Worm (Caenorhabditis elegans) whole organism, mixed stage, embryonic: ENCODE results near the gene C17E7.12.

Source experiments
- M03D4.4 ChIP-seq: sonication (generic microtip); optimal IDR thresholded peaks from 2 replicates; lab custom pipeline; 2017; ENCODE audit warnings: mild to moderate bottlenecking, missing genetic modification characterization, missing compliant biosample characterization
- bed-3 ChIP-seq: fragments of 200-800 bp; sonication (Bioruptor generic); optimal IDR thresholded peaks from 3 replicates; lab custom pipeline; 2018; ENCODE audit warnings: mild to moderate bottlenecking, missing genetic modification characterization, moderate library complexity, missing compliant biosample characterization
- blmp-1 ChIP-seq: fragments of 150-350 bp; optimal IDR thresholded peaks from 2 replicates; lab custom pipeline; 2014; ENCODE audit warnings: missing biosample characterization, missing genetic modification characterization
- ceh-39 ChIP-seq: fragments of 150-350 bp; optimal IDR thresholded peaks from 2 replicates; lab custom pipeline; 2014; ENCODE audit warnings: missing biosample characterization, missing genetic modification characterization
- ceh-83 ChIP-seq: fragments of 200-800 bp; sonication (Bioruptor generic); optimal IDR thresholded peaks from 2 replicates; lab custom pipeline; 2018; ENCODE audit warnings: mild to moderate bottlenecking, missing genetic modification characterization, missing compliant biosample characterization
- ces-1 ChIP-seq: fragments of 150-350 bp; optimal IDR thresholded peaks from 2 replicates; lab custom pipeline; 2014; ENCODE audit warnings: missing biosample characterization, missing genetic modification reagents, missing genetic modification characterization
- cnd-1 ChIP-seq: fragments of 200-800 bp; sonication (Bioruptor generic); optimal IDR thresholded peaks from 2 replicates; lab custom pipeline; 2018; ENCODE audit warnings: mild to moderate bottlenecking, missing genetic modification characterization, missing compliant biosample characterization
- drap-1 ChIP-seq: fragments of 200-800 bp; sonication (Bioruptor generic); optimal IDR thresholded peaks from 3 replicates; lab custom pipeline; 2018; ENCODE audit warnings: mild to moderate bottlenecking, missing genetic modification characterization, missing compliant biosample characterization
- elt-1 ChIP-seq: sonication (generic microtip); optimal IDR thresholded peaks from 2 replicates; lab custom pipeline; 2017; ENCODE audit warnings: missing genetic modification characterization, mild to moderate bottlenecking, missing compliant biosample characterization, antibody characterized with exemption, moderate library complexity, borderline replicate concordance; ENCODE audit not compliant: insufficient read depth
- flh-1 ChIP-seq: fragments of 200-800 bp; sonication (Bioruptor generic); optimal IDR thresholded peaks from 2 replicates; lab custom pipeline; 2018; ENCODE audit warnings: mild to moderate bottlenecking, missing genetic modification characterization, moderate library complexity, missing compliant biosample characterization
- ham-2 ChIP-seq: fragments of 200-800 bp; sonication (Bioruptor generic); optimal IDR thresholded peaks from 2 replicates; lab custom pipeline; 2018; ENCODE audit warnings: mild to moderate bottlenecking, missing genetic modification characterization, missing compliant biosample characterization
- hlh-1 ChIP-seq: fragments of 150-350 bp; optimal IDR thresholded peaks from 2 replicates; lab custom pipeline; 2014; ENCODE audit warnings: missing biosample characterization, missing genetic modification reagents, missing genetic modification characterization
- lin-32 ChIP-seq: fragments of 200-800 bp; sonication (Bioruptor generic); optimal IDR thresholded peaks from 2 replicates; lab custom pipeline; 2018; ENCODE audit warnings: mild to moderate bottlenecking, missing genetic modification characterization, missing compliant biosample characterization
- lsy-2 ChIP-seq: fragments of 150-350 bp; optimal IDR thresholded peaks from 2 replicates; lab custom pipeline; 2014; ENCODE audit warnings: missing biosample characterization, missing genetic modification characterization
- mab-5 ChIP-seq: fragments of 150-350 bp; optimal IDR thresholded peaks from 2 replicates; lab custom pipeline; 2014; ENCODE audit warnings: missing biosample characterization, missing genetic modification characterization
- mep-1 ChIP-seq: fragments of 150-350 bp; optimal IDR thresholded peaks from 2 replicates; lab custom pipeline; 2017; ENCODE audit warnings: missing biosample characterization, missing genetic modification reagents, missing genetic modification characterization, inconsistent platforms
- mls-2 ChIP-seq: sonication (generic microtip); optimal IDR thresholded peaks from 2 replicates; lab custom pipeline; 2016; ENCODE audit warnings: mild to moderate bottlenecking, missing genetic modification characterization, moderate library complexity, missing compliant biosample characterization
- nhr-12 ChIP-seq: fragments of 150-350 bp; optimal IDR thresholded peaks from 2 replicates; lab custom pipeline; 2014; ENCODE audit warnings: missing biosample characterization, missing genetic modification characterization
- nhr-237 ChIP-seq: fragments of 150-350 bp; optimal IDR thresholded peaks from 2 replicates; lab custom pipeline; 2014; ENCODE audit warnings: missing biosample characterization, missing genetic modification characterization
- nhr-28 ChIP-seq: fragments of 150-350 bp; optimal IDR thresholded peaks from 2 replicates; lab custom pipeline; 2014; ENCODE audit warnings: missing biosample characterization, missing genetic modification characterization
- nhr-76 ChIP-seq: sonication (generic microtip); optimal IDR thresholded peaks from 2 replicates; lab custom pipeline; 2017; ENCODE audit warnings: missing biosample characterization, missing genetic modification characterization
- pha-4 ChIP-seq: fragments of 150-350 bp; optimal IDR thresholded peaks from 2 replicates; lab custom pipeline; 2018; ENCODE audit warnings: missing biosample characterization, missing genetic modification reagents, missing genetic modification characterization
- sem-2 ChIP-seq: fragments of 200-800 bp; sonication (Bioruptor generic); optimal IDR thresholded peaks from 2 replicates; lab custom pipeline; 2018; ENCODE audit warnings: mild to moderate bottlenecking, missing genetic modification characterization, missing compliant biosample characterization
- snpc-4 ChIP-seq: fragments of 150-350 bp; optimal IDR thresholded peaks from 2 replicates; lab custom pipeline; 2014; ENCODE audit warnings: missing biosample characterization, missing genetic modification characterization
- sptf-1 ChIP-seq: sonication (generic microtip); optimal IDR thresholded peaks from 2 replicates; lab custom pipeline; 2017; ENCODE audit warnings: mild to moderate bottlenecking, missing genetic modification characterization, moderate library complexity, missing compliant biosample characterization
- unc-120 ChIP-seq: sonication (generic microtip); optimal IDR thresholded peaks from 2 replicates; lab custom pipeline; 2017; ENCODE audit warnings: missing genetic modification characterization, missing compliant biosample characterization; ENCODE audit not compliant: poor library complexity, severe bottlenecking
- unc-39 ChIP-seq: fragments of 150-350 bp; optimal IDR thresholded peaks from 2 replicates; lab custom pipeline; 2014; ENCODE audit warnings: missing biosample characterization, missing genetic modification characterization
- zip-8 ChIP-seq: fragments of 150-350 bp; optimal IDR thresholded peaks from 2 replicates; lab custom pipeline; 2014; ENCODE audit warnings: missing biosample characterization, missing genetic modification characterization
- ztf-11 ChIP-seq: fragments of 150-350 bp; optimal IDR thresholded peaks from 2 replicates; lab custom pipeline; 2014; ENCODE audit warnings: missing biosample characterization, missing genetic modification characterization

Gene C17E7.12

ce11 chrV:3874102-3874744 is 17.6 kb downstream of the C17E7.12 start, which contains the start of gene nhr-158:
nhr-158 (minus strand) TSS chrV:3874152.
- no peak for TF ChIP-seq mep-1 (tag; lab: Kevin White, UChicago)
- TF ChIP-seq unc-39 (tag; lab: Kevin White, UChicago) = no peak
- no peak for TF ChIP-seq nhr-237 (tag; lab: Kevin White, UChicago)
- TF ChIP-seq lsy-2 (tag; lab: Kevin White, UChicago) = no peak
- TF ChIP-seq cnd-1 (tag; lab: Kevin White, UChicago) = no peak
- no peak for TF ChIP-seq ham-2
- no peak for TF ChIP-seq unc-120
- TF ChIP-seq mab-5 (tag; lab: Kevin White, UChicago) = no peak
- no peak for TF ChIP-seq hlh-1 (tag; lab: Kevin White, UChicago)
- no peak for TF ChIP-seq M03D4.4 (tag; lab: Kevin White, UChicago)
- no peak for TF ChIP-seq lin-32 (GFP tag; lab: Kevin White, UChicago)
- TF ChIP-seq pha-4 = no peak
- TF ChIP-seq ceh-83 (GFP tag; lab: Kevin White, UChicago) = no peak
- TF ChIP-seq snpc-4 (tag; lab: Kevin White, UChicago) = no peak
- TF ChIP-seq elt-1 (tag; lab: Kevin White, UChicago) = no peak
- TF ChIP-seq bed-3 (GFP tag; lab: Kevin White, UChicago) = no peak
- TF ChIP-seq ztf-11 = no peak
- TF ChIP-seq ceh-39 (tag; lab: Kevin White, UChicago) = no peak

DNA sequence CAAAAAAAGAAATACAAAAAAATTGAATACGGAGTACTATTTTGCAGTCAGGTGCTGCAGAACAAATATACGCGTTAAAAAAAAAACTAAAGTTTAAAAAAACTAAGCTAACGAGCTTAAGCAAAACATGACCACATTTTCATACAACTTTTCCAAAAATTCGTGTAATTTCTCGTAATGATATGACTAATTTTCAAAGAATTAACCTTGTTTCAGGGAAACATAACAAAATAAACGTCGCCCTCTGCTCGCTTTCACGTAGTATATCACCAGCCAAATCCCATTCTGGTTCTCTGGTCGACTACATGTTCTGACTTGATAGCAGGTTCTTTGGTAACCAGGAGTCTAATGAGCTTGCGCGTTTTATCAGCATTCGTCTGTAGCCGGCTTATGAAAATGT is 21.5 kb downstream of the C17E7.12 start:
- peak; percentile 37 for TF ChIP-seq ces-1
- no peak for TF ChIP-seq snpc-4 (tag; lab: Kevin White, UChicago)

DNA sequence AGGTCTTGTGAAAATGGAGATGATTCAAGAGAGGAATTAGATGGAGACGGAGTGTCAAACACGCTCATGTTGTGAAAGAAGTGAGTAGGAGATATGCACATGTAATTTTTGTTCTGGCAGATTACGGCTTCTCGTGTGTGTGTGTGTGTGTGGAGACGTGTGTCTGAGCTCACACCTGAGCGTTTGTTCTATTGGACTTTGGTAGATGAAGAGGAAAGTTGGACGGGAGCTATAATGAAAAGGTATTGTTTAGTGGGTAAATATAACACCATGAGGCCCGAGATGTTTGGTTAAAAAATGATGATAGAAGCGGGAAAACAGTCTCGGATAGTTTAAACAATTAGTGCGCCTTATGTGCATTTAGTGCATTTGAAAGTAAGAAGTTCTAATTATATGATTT is 22.9 kb downstream of the C17E7.12 start, which contains the start of gene nhr-157:
nhr-157 (minus strand) TSS at position 101 of the 400 bp plus-strand sequence.
- TF ChIP-seq nhr-76 (tag; lab: Kevin White, UChicago) (no peak), sem-2 (no peak)

DNA sequence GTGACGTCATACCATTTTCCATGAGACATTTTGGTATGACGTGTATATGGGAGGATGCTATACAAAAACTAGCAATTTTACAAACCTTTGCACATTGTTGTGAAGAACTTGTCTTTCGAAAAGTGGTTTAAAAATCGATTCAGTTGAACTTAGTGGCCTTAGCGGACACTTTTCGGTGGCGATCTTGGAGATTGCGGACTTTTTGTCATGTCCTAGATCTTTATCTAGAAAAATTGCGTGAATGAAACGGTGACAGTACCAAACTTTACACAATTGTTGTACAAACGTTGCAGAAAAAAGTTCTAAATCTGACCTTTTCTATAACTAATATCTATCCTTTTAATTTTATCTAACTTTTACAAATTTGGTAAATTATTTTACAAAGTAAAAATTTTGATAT is 26.5 kb downstream of the C17E7.12 start:
- TF ChIP-seq nhr-12 (tag; lab: Kevin White, UChicago) (no peak), ceh-83 (GFP tag; lab: Kevin White, UChicago) (no peak), zip-8 (tag; lab: Kevin White, UChicago) (peak; percentile 48), lsy-2 (tag; lab: Kevin White, UChicago) (no peak), elt-1 (tag; lab: Kevin White, UChicago) (peak; percentile 66), sptf-1 (tag; lab: Kevin White, UChicago) (no peak)

DNA sequence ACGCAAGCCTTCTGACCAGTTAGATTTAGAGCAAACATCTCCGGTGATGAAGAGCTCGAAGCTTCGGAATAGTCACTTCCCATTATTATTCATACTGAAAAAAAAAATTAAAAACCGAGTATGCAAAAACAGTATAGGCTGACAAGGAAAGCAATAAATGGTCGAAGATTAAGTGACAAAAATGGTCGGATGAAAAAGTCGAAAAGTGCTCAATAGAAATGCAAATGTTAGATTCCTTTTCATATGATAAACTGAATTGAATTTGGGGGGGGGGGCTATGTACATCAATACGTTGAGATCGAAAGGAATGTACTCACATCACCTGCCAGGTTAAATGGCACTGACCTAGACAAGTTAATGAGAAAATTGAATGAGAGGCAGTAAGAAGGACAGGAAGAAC is 29.0 kb downstream of the C17E7.12 start, which contains the start of gene nhr-187:
nhr-187 (minus strand) TSS at position 101 of the 400 bp plus-strand sequence.
- TF ChIP-seq sem-2 = no peak

DNA sequence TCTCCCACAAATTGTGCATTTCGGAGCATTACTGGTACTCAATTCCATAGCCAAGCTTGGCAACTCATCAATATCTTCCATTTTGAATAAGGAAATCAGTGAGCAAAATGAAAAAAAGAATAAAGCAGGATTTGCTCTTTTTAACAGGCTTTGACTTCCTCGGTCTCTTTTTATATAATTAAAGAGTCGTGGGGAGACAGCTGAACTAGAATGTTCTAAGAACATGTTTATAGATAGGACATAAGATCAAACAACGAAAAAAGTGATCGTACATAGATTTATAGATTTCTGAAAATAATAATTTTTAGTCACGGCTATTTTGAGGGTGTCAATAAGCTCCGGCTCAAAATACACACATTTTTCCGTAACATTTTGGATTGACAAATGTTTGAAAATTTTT is 31.7 kb downstream of the C17E7.12 start, which contains the start of gene nhr-189:
nhr-189 (minus strand) TSS at position 121 of the 400 bp plus-strand sequence.
- TF ChIP-seq mab-5 (tag; lab: Kevin White, UChicago) (no peak), ham-2 (no peak), flh-1 (GFP tag; lab: Kevin White, UChicago) (no peak), drap-1 (GFP tag; lab: Kevin White, UChicago) (no peak), blmp-1 (no peak), unc-39 (tag; lab: Kevin White, UChicago) (no peak), ces-1 (no peak), mls-2 (tag; lab: Kevin White, UChicago) (no peak), nhr-76 (tag; lab: Kevin White, UChicago) (no peak), nhr-12 (tag; lab: Kevin White, UChicago) (no peak), mep-1 (tag; lab: Kevin White, UChicago) (no peak), nhr-28 (tag; lab: Kevin White, UChicago) (no peak), sem-2 (no peak), bed-3 (GFP tag; lab: Kevin White, UChicago) (no peak), ceh-39 (tag; lab: Kevin White, UChicago) (no peak)
